Worm (Caenorhabditis elegans) whole organism, L1 larva: Measurements from ENCODE around the gene C28A5.6.

Source experiments
- F16B12.6 ChIP-seq: fragments of 150-350 bp; optimal IDR thresholded peaks from 2 replicates; lab custom pipeline; 2014; ENCODE audit warnings: missing biosample characterization, missing genetic modification characterization
- aha-1 ChIP-seq: fragments of 150-350 bp; optimal IDR thresholded peaks from 2 replicates; lab custom pipeline; 2014; ENCODE audit warnings: missing biosample characterization, missing genetic modification characterization
- aly-2 ChIP-seq: fragments of 150-350 bp; optimal IDR thresholded peaks from 2 replicates; lab custom pipeline; 2014; ENCODE audit warnings: missing biosample characterization, missing genetic modification characterization
- ama-1 ChIP-seq: fragments of 150-350 bp; optimal IDR thresholded peaks from 2 replicates; lab custom pipeline; 2014
- blmp-1 ChIP-seq: fragments of 150-350 bp; optimal IDR thresholded peaks from 2 replicates; lab custom pipeline; 2014; ENCODE audit warnings: missing biosample characterization, missing genetic modification characterization
- ceh-8 ChIP-seq: fragments of 200-800 bp; sonication (Bioruptor generic); optimal IDR thresholded peaks from 2 replicates; lab custom pipeline; 2018; ENCODE audit warnings: mild to moderate bottlenecking, missing genetic modification characterization, moderate library complexity, missing compliant biosample characterization
- ceh-88 ChIP-seq: fragments of 200-800 bp; sonication (Bioruptor generic); IDR thresholded peaks from 2 replicates; pipeline ENCODE4 v1.3.6; 2022; ENCODE audit warnings: missing genetic modification characterization, missing compliant biosample characterization
- dsc-1 ChIP-seq: sonication (generic microtip); optimal IDR thresholded peaks from 2 replicates; lab custom pipeline; 2016; ENCODE audit warnings: mild to moderate bottlenecking, missing genetic modification characterization, missing compliant biosample characterization
- efl-1 ChIP-seq, 4 experiments: fragments of 150-350 bp; optimal IDR thresholded peaks in 3 of 4; peaks in 1 of 4; 1 replicate in 1 of 4; 2 replicates in 3 of 4; lab custom pipeline; 2014; ENCODE audit warnings: missing biosample characterization in 2 of 4, missing genetic modification characterization in 2 of 4, missing genetic modification reagents in 2 of 4
- efl-3 ChIP-seq: fragments of 200-800 bp; sonication (Bioruptor generic); optimal IDR thresholded peaks from 2 replicates; lab custom pipeline; 2018; ENCODE audit warnings: mild to moderate bottlenecking, missing genetic modification characterization, missing compliant biosample characterization
- elt-2 ChIP-seq: sonication (generic microtip); optimal IDR thresholded peaks from 2 replicates; lab custom pipeline; 2016; ENCODE audit warnings: missing genetic modification characterization, mild to moderate bottlenecking, inconsistent platforms, missing compliant biosample characterization, missing genetic modification reagents
- ets-5 ChIP-seq: fragments of 200-800 bp; sonication (Bioruptor generic); IDR thresholded peaks from 2 replicates; pipeline ENCODE4 v1.3.6; 2022; ENCODE audit warnings: missing genetic modification characterization, missing compliant biosample characterization
- fkh-8 ChIP-seq: sonication (generic microtip); optimal IDR thresholded peaks from 2 replicates; lab custom pipeline; 2016; ENCODE audit warnings: mild to moderate bottlenecking, missing genetic modification characterization, missing compliant biosample characterization
- fos-1 ChIP-seq: fragments of 150-350 bp; optimal IDR thresholded peaks from 2 replicates; lab custom pipeline; 2014; ENCODE audit warnings: missing biosample characterization, missing genetic modification characterization
- hlh-17 ChIP-seq: fragments of 200-800 bp; sonication (Bioruptor generic); optimal IDR thresholded peaks from 2 replicates; lab custom pipeline; 2018; ENCODE audit warnings: missing genetic modification characterization, mild to moderate bottlenecking, missing compliant biosample characterization, moderate library complexity, borderline replicate concordance
- isw-1 ChIP-seq: fragments of 200-800 bp; sonication (Bioruptor generic); IDR thresholded peaks from 2 replicates; pipeline ENCODE4 v1.3.6; 2022; ENCODE audit warnings: missing genetic modification characterization, missing compliant biosample characterization
- lin-13 ChIP-seq: fragments of 150-350 bp; optimal IDR thresholded peaks from 2 replicates; lab custom pipeline; 2014; ENCODE audit warnings: missing biosample characterization, missing genetic modification reagents, missing genetic modification characterization
- lin-14 ChIP-seq: fragments of 200-800 bp; sonication (Bioruptor generic); optimal IDR thresholded peaks from 2 replicates; lab custom pipeline; 2018; ENCODE audit warnings: mild to moderate bottlenecking, missing genetic modification characterization, moderate library complexity, missing compliant biosample characterization
- lin-15B ChIP-seq: fragments of 150-350 bp; sonication (generic microtip); optimal IDR thresholded peaks from 3 replicates; lab custom pipeline; 2014; ENCODE audit warnings: missing biosample characterization, missing genetic modification characterization
- lin-35 ChIP-seq, 2 experiments: fragments of 150-350 bp; optimal IDR thresholded peaks; 2 replicates each; lab custom pipeline; 2014; ENCODE audit warnings: missing biosample characterization in 2 of 2, missing genetic modification characterization in 2 of 2, missing genetic modification reagents in 2 of 2
- lir-3 ChIP-seq: sonication (generic microtip); optimal IDR thresholded peaks from 2 replicates; lab custom pipeline; 2016; ENCODE audit warnings: mild to moderate bottlenecking, missing genetic modification characterization, moderate library complexity, missing compliant biosample characterization; ENCODE audit not compliant: poor library complexity
- lsy-2 ChIP-seq, 2 experiments: fragments of 150-350 bp; optimal IDR thresholded peaks; 2 replicates each; lab custom pipeline; 2014; ENCODE audit warnings: missing biosample characterization in 2 of 2, missing genetic modification characterization in 2 of 2
- mab-9 ChIP-seq: fragments of 200-800 bp; sonication (Bioruptor generic); IDR thresholded peaks from 2 replicates; pipeline ENCODE4 v1.3.6; 2022; ENCODE audit warnings: missing genetic modification reagents, missing genetic modification characterization, missing compliant biosample characterization
- mdl-1 ChIP-seq, 2 experiments: fragments of 150-350 bp; optimal IDR thresholded peaks; 2 replicates each; lab custom pipeline; 2014 to 2017; ENCODE audit warnings: missing biosample characterization in 2 of 2, missing genetic modification characterization in 2 of 2, inconsistent platforms in 1 of 2
- nhr-11 ChIP-seq: fragments of 150-350 bp; optimal IDR thresholded peaks from 2 replicates; lab custom pipeline; 2014; ENCODE audit warnings: missing biosample characterization, missing genetic modification characterization
- nhr-19 ChIP-seq: fragments of 200-800 bp; sonication (Bioruptor generic); conservative IDR thresholded peaks from 2 replicates; pipeline ENCODE4 v1.3.6; 2022; ENCODE audit warnings: missing genetic modification characterization, missing compliant biosample characterization
- nhr-20 ChIP-seq: sonication (generic microtip); optimal IDR thresholded peaks from 2 replicates; lab custom pipeline; 2016; ENCODE audit warnings: mild to moderate bottlenecking, missing genetic modification characterization, missing compliant biosample characterization
- nhr-76 ChIP-seq: sonication (generic microtip); optimal IDR thresholded peaks from 2 replicates; lab custom pipeline; 2017; ENCODE audit warnings: missing biosample characterization, missing genetic modification characterization
- nhr-85 ChIP-seq: sonication (generic microtip); peaks from one replicate; lab custom pipeline; 2016; ENCODE audit warnings: missing genetic modification characterization, inconsistent platforms, missing compliant biosample characterization
- pax-3 ChIP-seq: fragments of 200-800 bp; sonication (Bioruptor generic); optimal IDR thresholded peaks from 2 replicates; lab custom pipeline; 2018; ENCODE audit warnings: mild to moderate bottlenecking, missing genetic modification characterization, moderate library complexity, missing compliant biosample characterization
- rnt-1 ChIP-seq: sonication (generic microtip); optimal IDR thresholded peaks from 2 replicates; lab custom pipeline; 2016; ENCODE audit warnings: mild to moderate bottlenecking, missing genetic modification characterization, moderate library complexity, missing compliant biosample characterization
- skn-1 ChIP-seq: fragments of 150-350 bp; optimal IDR thresholded peaks from 2 replicates; lab custom pipeline; 2014; ENCODE audit warnings: missing biosample characterization, missing genetic modification characterization
- snu-23 ChIP-seq: sonication (generic microtip); optimal IDR thresholded peaks from 2 replicates; lab custom pipeline; 2016; ENCODE audit warnings: missing genetic modification characterization, missing compliant biosample characterization
- sptf-1 ChIP-seq: fragments of 150-350 bp; optimal IDR thresholded peaks from 2 replicates; lab custom pipeline; 2014; ENCODE audit warnings: missing biosample characterization, missing genetic modification characterization
- sup-37 ChIP-seq: fragments of 200-800 bp; sonication (Bioruptor generic); optimal IDR thresholded peaks from 2 replicates; lab custom pipeline; 2018; ENCODE audit warnings: mild to moderate bottlenecking, missing genetic modification characterization, missing compliant biosample characterization
- unc-130 ChIP-seq: fragments of 150-350 bp; optimal IDR thresholded peaks from 2 replicates; lab custom pipeline; 2017; ENCODE audit warnings: missing biosample characterization, missing genetic modification characterization, inconsistent platforms
- unc-86 ChIP-seq: sonication (generic microtip); optimal IDR thresholded peaks from 2 replicates; lab custom pipeline; 2016; ENCODE audit warnings: missing genetic modification characterization, missing compliant biosample characterization
- vab-15 ChIP-seq: sonication (generic microtip); optimal IDR thresholded peaks from 2 replicates; lab custom pipeline; 2017; ENCODE audit warnings: missing genotype, mild to moderate bottlenecking, missing genetic modification characterization, missing compliant biosample characterization
- zag-1 ChIP-seq: fragments of 150-350 bp; optimal IDR thresholded peaks from 2 replicates; lab custom pipeline; 2014; ENCODE audit warnings: missing biosample characterization, missing genetic modification characterization
- zip-4 ChIP-seq: fragments of 200-800 bp; sonication (Bioruptor generic); optimal IDR thresholded peaks from 2 replicates; lab custom pipeline; 2018; ENCODE audit warnings: mild to moderate bottlenecking, missing genetic modification characterization, moderate library complexity, missing compliant biosample characterization
- ztf-11 ChIP-seq, 2 experiments: sonication (generic microtip); optimal IDR thresholded peaks; 2 replicates each; lab custom pipeline; 2016 to 2017; ENCODE audit warnings: missing genetic modification characterization in 2 of 2, missing biosample characterization in 1 of 2, missing compliant biosample characterization in 1 of 2
- ztf-4 ChIP-seq: fragments of 150-350 bp; optimal IDR thresholded peaks from 2 replicates; lab custom pipeline; 2014; ENCODE audit warnings: missing biosample characterization, missing genetic modification characterization

The C28A5.6 gene

ce11 chrIII:4452749-4453148, 23.4 kb upstream of the C28A5.6 start (continued):
- TF ChIP-seq mab-9 (GFP tag; lab: Robert Waterston, UW) (no peak), blmp-1 (tag; lab: Kevin White, UChicago) (no peak), nhr-85 (peak; percentile 76), lin-13 (GFP tag; lab: Kevin White, UChicago) (no peak), ceh-8 (GFP tag; lab: Kevin White, UChicago) (peak; percentile 8), hlh-17 (no peak), mdl-1 (tag; optimal IDR thresholded peaks at IDR 0.05; lab: Kevin White, UChicago) (no peak), aly-2 (no peak), ztf-4 (no peak)
- TF ChIP-seq, all 84 proteins: peak for 6

ce11 chrIII:4450773-4451423, 21.6 kb upstream of the C28A5.6 start:
- TF ChIP-seq pax-3 (tag; lab: Kevin White, UChicago) (peak; percentile 1), lin-14 (GFP tag; lab: Kevin White, UChicago) (peak; percentile 42), lsy-2 (tag; optimal IDR thresholded peaks at IDR 0.05; lab: Kevin White, UChicago) (peak in 1 of 2 experiments; percentile 12), zip-4 (GFP tag; lab: Kevin White, UChicago) (no peak), sup-37 (GFP tag; lab: Kevin White, UChicago) (no peak)

- TF ChIP-seq elt-2 (tag; lab: Kevin White, UChicago) (peak; percentile 14), efl-1 (optimal IDR thresholded peaks at IDR 0.05; lab: Kevin White, UChicago) (no peak), efl-1 (GFP tag; optimal IDR thresholded peaks at IDR 0.05 in 1 of 2; lab: Kevin White, UChicago) (peak in 1 of 2 experiments; percentile 63), fkh-8 (tag; lab: Kevin White, UChicago) (no peak), lin-35 (GFP tag; optimal IDR thresholded peaks at IDR 0.05; lab: Kevin White, UChicago) (peak in 1 of 2 experiments; percentile 27), efl-3 (GFP tag; lab: Kevin White, UChicago) (no peak), aha-1 (no peak), skn-1 (tag; lab: Kevin White, UChicago) (no peak), pax-3 (tag; lab: Kevin White, UChicago) (no peak), ceh-8 (GFP tag; lab: Kevin White, UChicago) (no peak), zag-1 (tag; lab: Kevin White, UChicago) (no peak), ama-1 (no peak), nhr-76 (no peak)
Observed at ce11 chrIII:4449893-4450579, 20.7 kb upstream of the C28A5.6 start, which contains the start of gene ceh-43. TSS of gene ceh-43 (minus strand) at chrIII:4449943.

ce11 chrIII:4449357-4449756, 20.1 kb upstream of the C28A5.6 start:
- TF ChIP-seq nhr-85, result peak; percentile 60
- TF ChIP-seq blmp-1 (tag; lab: Kevin White, UChicago), result no peak
- TF ChIP-seq sptf-1 (tag; lab: Kevin White, UChicago), result no peak
- no peak for TF ChIP-seq mab-9 (GFP tag; lab: Robert Waterston, UW)
- TF ChIP-seq ets-5 (GFP tag; lab: Robert Waterston, UW), result no peak
- TF ChIP-seq lir-3, result no peak
- no peak for TF ChIP-seq nhr-19 (GFP tag; lab: Robert Waterston, UW)
- no peak for TF ChIP-seq zip-4 (GFP tag; lab: Kevin White, UChicago)
- no peak for TF ChIP-seq nhr-20 (tag; lab: Kevin White, UChicago)
- no peak for TF ChIP-seq sup-37 (GFP tag; lab: Kevin White, UChicago)
- TF ChIP-seq nhr-11 (tag; lab: Kevin White, UChicago), result no peak
- no peak for TF ChIP-seq nhr-76
- TF ChIP-seq ceh-88 (GFP tag; lab: Robert Waterston, UW), result no peak
- TF ChIP-seq isw-1 (GFP tag; lab: Robert Waterston, UW), result no peak
- TF ChIP-seq lin-15B (tag; lab: Kevin White, UChicago), result no peak
- no peak for TF ChIP-seq elt-2 (tag; lab: Kevin White, UChicago)
- no peak for TF ChIP-seq ztf-11 (tag; optimal IDR thresholded peaks at IDR 0.05; lab: Kevin White, UChicago)
- peak; percentile 30 for TF ChIP-seq rnt-1
- TF ChIP-seq unc-86 (tag; lab: Kevin White, UChicago), result no peak
- peak in 1 of 2 experiments; percentile 34 for TF ChIP-seq lin-35 (GFP tag; optimal IDR thresholded peaks at IDR 0.05; lab: Kevin White, UChicago)
- TF ChIP-seq dsc-1 (tag; lab: Kevin White, UChicago), result no peak
- TF ChIP-seq efl-1 (optimal IDR thresholded peaks at IDR 0.05; lab: Kevin White, UChicago), result peak in 1 of 2 experiments; percentile 14
- no peak for TF ChIP-seq efl-1 (GFP tag; optimal IDR thresholded peaks at IDR 0.05 in 1 of 2; lab: Kevin White, UChicago)
- TF ChIP-seq ceh-8 (GFP tag; lab: Kevin White, UChicago), result no peak
- TF ChIP-seq fos-1 (tag; lab: Kevin White, UChicago), result no peak
- TF ChIP-seq unc-130 (tag; lab: Kevin White, UChicago), result no peak
- peak; percentile 13 for TF ChIP-seq snu-23
- TF ChIP-seq vab-15 (tag; lab: Kevin White, UChicago), result no peak
- TF ChIP-seq lsy-2 (tag; optimal IDR thresholded peaks at IDR 0.05; lab: Kevin White, UChicago), result peak in 1 of 2 experiments; percentile 35
- no peak for TF ChIP-seq F16B12.6
- TF ChIP-seq ztf-4, result no peak
